Fruit fly (Drosophila melanogaster) whole organism, wandering third instar larva: ENCODE measurements around the gene stai.

Source experiments
- Abd-B ChIP-seq: fragments of >200 bp; optimal IDR thresholded peaks from 2 replicates; lab custom pipeline; 2017; ENCODE audit warnings: missing biosample characterization, missing genetic modification characterization
- CG32264 ChIP-seq: fragments of 200-800 bp; sonication (Bioruptor generic); optimal IDR thresholded peaks from 2 replicates; lab custom pipeline; 2016; ENCODE audit warnings: missing biosample characterization, missing genetic modification characterization
- Dif ChIP-seq: fragments of 200-275, 200-300 bp; sonication (Bioruptor generic); optimal IDR thresholded peaks from 2 replicates; lab custom pipeline; 2018; ENCODE audit warnings: missing biosample characterization, missing genetic modification characterization; ENCODE audit not compliant: partially characterized antibody
- GATAd ChIP-seq: sonication (Bioruptor generic); optimal IDR thresholded peaks from 2 replicates; lab custom pipeline; 2016; ENCODE audit warnings: missing biosample characterization, missing genetic modification characterization
- HLH106 ChIP-seq: fragments of 200-800 bp; optimal IDR thresholded peaks from 3 replicates; lab custom pipeline; 2019; ENCODE audit warnings: missing biosample characterization, mild to moderate bottlenecking, missing genetic modification characterization, moderate library complexity
- Hnf4 ChIP-seq: fragments of 200-800 bp; sonication (Bioruptor generic); optimal IDR thresholded peaks from 2 replicates; lab custom pipeline; 2016; ENCODE audit warnings: missing biosample characterization, mild to moderate bottlenecking, missing genetic modification characterization
- Hr78 ChIP-seq: fragments of >200 bp; optimal IDR thresholded peaks from 2 replicates; lab custom pipeline; 2017; ENCODE audit warnings: missing biosample characterization, missing genetic modification characterization
- Hr83 ChIP-seq: fragments of 200-300 bp; sonication (Bioruptor generic); optimal IDR thresholded peaks from 2 replicates; lab custom pipeline; 2016; ENCODE audit warnings: missing biosample characterization, mild to moderate bottlenecking, missing genetic modification characterization, moderate library complexity; ENCODE audit not compliant: poor library complexity, severe bottlenecking
- Jra ChIP-seq: sonication (Bioruptor generic); optimal IDR thresholded peaks from 2 replicates; lab custom pipeline; 2016; ENCODE audit warnings: missing biosample characterization, missing genetic modification characterization
- Mio ChIP-seq: sonication (Bioruptor generic); optimal IDR thresholded peaks from 2 replicates; lab custom pipeline; 2016; ENCODE audit warnings: missing biosample characterization, missing genetic modification characterization
- Myc ChIP-seq: fragments of >200 bp; optimal IDR thresholded peaks from 2 replicates; lab custom pipeline; 2017
- N ChIP-seq: fragments of >200 bp; optimal IDR thresholded peaks from 2 replicates; lab custom pipeline; 2018; ENCODE audit warnings: missing biosample characterization, missing external identifiers, missing genetic modification characterization
- OdsH ChIP-seq: fragments of 200-800 bp; sonication (Bioruptor generic); optimal IDR thresholded peaks from 2 replicates; lab custom pipeline; 2016; ENCODE audit warnings: missing biosample characterization, mild to moderate bottlenecking, missing genetic modification characterization
- Sp1 ChIP-seq: fragments of 200-800 bp; sonication (Bioruptor generic); optimal IDR thresholded peaks from 3 replicates; lab custom pipeline; 2019; ENCODE audit warnings: missing biosample characterization, mild to moderate bottlenecking, missing genetic modification characterization, moderate library complexity
- Vsx2 ChIP-seq: fragments of 200-300, 225-300 bp; sonication (Bioruptor generic); optimal IDR thresholded peaks from 2 replicates; lab custom pipeline; 2018; ENCODE audit warnings: missing biosample characterization, missing genetic modification characterization; ENCODE audit not compliant: partially characterized antibody
- dl ChIP-seq, 2 experiments: fragments of 175-275, 200-275 bp in 1 of 2; fragments of 200-275 bp in 1 of 2; sonication (Bioruptor generic); optimal IDR thresholded peaks; lab custom pipeline; 2018; ENCODE audit warnings: mild to moderate bottlenecking in 2 of 2, missing biosample characterization in 2 of 2, missing genetic modification characterization in 2 of 2, moderate library complexity in 2 of 2; ENCODE audit not compliant: partially characterized antibody in 2 of 2, insufficient read depth in 1 of 2
- dmrt93B ChIP-seq: fragments of 200-800 bp; sonication (Bioruptor generic); optimal IDR thresholded peaks from 2 replicates; lab custom pipeline; 2018; ENCODE audit warnings: missing biosample characterization, mild to moderate bottlenecking, missing genetic modification characterization
- dsf ChIP-seq: sonication (Bioruptor generic); optimal IDR thresholded peaks from 2 replicates; lab custom pipeline; 2016; ENCODE audit warnings: missing biosample characterization, missing genetic modification characterization, borderline replicate concordance
- ey ChIP-seq: fragments of 200-800 bp; sonication (Bioruptor generic); optimal IDR thresholded peaks from 2 replicates; lab custom pipeline; 2016; ENCODE audit warnings: missing biosample characterization, missing genetic modification characterization
- foxo ChIP-seq, 2 experiments: fragments of 200-800 bp; sonication (Bioruptor generic); optimal IDR thresholded peaks; 2 replicates in 1 of 2; 3 replicates in 1 of 2; lab custom pipeline; 2016 to 2017; ENCODE audit warnings: missing biosample characterization in 2 of 2, missing genetic modification characterization in 2 of 2
- fru ChIP-seq: fragments of 200-800 bp; sonication (Bioruptor generic); optimal IDR thresholded peaks from 3 replicates; lab custom pipeline; 2016; ENCODE audit warnings: missing biosample characterization, mild to moderate bottlenecking, missing genetic modification characterization
- h ChIP-seq: fragments of 200-800 bp; sonication (Bioruptor generic); optimal IDR thresholded peaks from 3 replicates; lab custom pipeline; 2016; ENCODE audit warnings: missing biosample characterization, mild to moderate bottlenecking, missing genetic modification characterization
- jim ChIP-seq: fragments of 175-275, 200-325 bp; sonication (Bioruptor generic); optimal IDR thresholded peaks from 2 replicates; lab custom pipeline; 2016; ENCODE audit warnings: missing biosample characterization, mild to moderate bottlenecking, missing genetic modification characterization
- lola ChIP-seq: fragments of >200 bp; optimal IDR thresholded peaks from 2 replicates; lab custom pipeline; 2017; ENCODE audit warnings: missing biosample characterization, missing genetic modification characterization
- pan ChIP-seq: fragments of >200 bp; optimal IDR thresholded peaks from 2 replicates; lab custom pipeline; 2017
- psq ChIP-seq: fragments of 200-800 bp; sonication (Bioruptor generic); optimal IDR thresholded peaks from 3 replicates; lab custom pipeline; 2017; ENCODE audit warnings: missing biosample characterization, mild to moderate bottlenecking, missing genetic modification characterization, moderate library complexity
- rgr ChIP-seq: fragments of 200-800 bp; sonication (Bioruptor generic); optimal IDR thresholded peaks from 3 replicates; lab custom pipeline; 2016; ENCODE audit warnings: missing biosample characterization, mild to moderate bottlenecking, missing genetic modification characterization
- sage ChIP-seq: fragments of 200-800 bp; sonication (Bioruptor generic); optimal IDR thresholded peaks from 2 replicates; lab custom pipeline; 2016; ENCODE audit warnings: missing biosample characterization, mild to moderate bottlenecking, missing genetic modification characterization
- sv ChIP-seq: fragments of 200-800 bp; sonication (Bioruptor generic); optimal IDR thresholded peaks from 3 replicates; lab custom pipeline; 2016; ENCODE audit warnings: missing biosample characterization, missing genetic modification characterization
- tai ChIP-seq: sonication (Bioruptor generic); optimal IDR thresholded peaks from 2 replicates; lab custom pipeline; 2016; ENCODE audit warnings: missing biosample characterization, missing genetic modification characterization
- usp ChIP-seq: fragments of >200 bp; optimal IDR thresholded peaks from 2 replicates; lab custom pipeline; 2017; ENCODE audit warnings: missing biosample characterization, missing genetic modification characterization

The stai gene

dm6 chr2L:6124815-6125214, 24.6 kb downstream of the stai start, which contains the start of gene Arpc4:
TSS of gene Arpc4 (plus strand) at chr2L:6125132.
- TF ChIP-seq tai (GFP tag; lab: Kevin White, UChicago): no peak
- peak; percentile 10 for TF ChIP-seq OdsH
- no peak for TF ChIP-seq Abd-B (GFP tag; lab: Kevin White, UChicago)
- TF ChIP-seq usp: no peak
- no peak for TF ChIP-seq sage (GFP tag; lab: Kevin White, UChicago)
- no peak for TF ChIP-seq Sp1 (GFP tag; lab: Kevin White, UChicago)
- no peak for TF ChIP-seq Hr83 (GFP tag; lab: Kevin White, UChicago)
- TF ChIP-seq foxo (GFP tag; optimal IDR thresholded peaks at IDR 0.05; lab: Kevin White, UChicago): peak in 1 of 2 experiments; percentile 56
- TF ChIP-seq Mio (GFP tag; lab: Kevin White, UChicago): no peak
- TF ChIP-seq Dif (GFP tag; lab: Kevin White, UChicago): no peak
- TF ChIP-seq sv (GFP tag; lab: Kevin White, UChicago): no peak
- TF ChIP-seq lola: no peak
- peak; percentile 29 for TF ChIP-seq psq (GFP tag; lab: Kevin White, UChicago)
- no peak for TF ChIP-seq GATAd (GFP tag; lab: Kevin White, UChicago)
- no peak for TF ChIP-seq N (GFP tag; lab: Kevin White, UChicago)
- TF ChIP-seq Myc (lab: Kevin White, UChicago): no peak
- TF ChIP-seq dl (GFP tag; optimal IDR thresholded peaks at IDR 0.05; lab: Kevin White, UChicago; ENCODE audit: insufficient read depth in 1 of 2, partially characterized antibody in 2 of 2): no peak
- TF ChIP-seq dsf (GFP tag; lab: Kevin White, UChicago): no peak
- TF ChIP-seq fru (GFP tag; lab: Kevin White, UChicago): peak; percentile 46
- TF ChIP-seq Jra: no peak
- no peak for TF ChIP-seq Vsx2
- TF ChIP-seq dmrt93B: no peak
- peak; percentile 43 for TF ChIP-seq ey (GFP tag; lab: Kevin White, UChicago)
- no peak for TF ChIP-seq pan
- TF ChIP-seq h (GFP tag; lab: Kevin White, UChicago): peak; percentile 52

DNA sequence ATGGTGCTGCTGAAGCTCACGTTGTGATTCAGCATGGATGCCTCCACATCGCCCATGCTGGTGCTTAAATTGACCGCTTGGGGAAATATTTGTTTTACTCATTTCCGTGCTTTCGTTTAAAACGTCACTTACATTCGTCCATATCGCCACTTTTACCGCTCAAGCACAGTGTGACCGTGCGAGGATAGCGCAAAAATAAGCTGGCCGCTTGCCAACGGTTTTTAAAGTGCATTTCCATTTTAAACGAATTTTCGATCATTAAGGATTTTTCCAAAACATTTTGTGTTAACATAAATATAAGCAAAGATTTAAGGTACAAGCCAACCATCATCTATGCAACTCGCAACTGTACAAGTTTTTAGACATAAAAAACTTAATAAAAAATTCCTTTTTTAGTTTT, 27.3 kb downstream of the stai start, which contains the start of gene WDR79:
Gene WDR79 (minus strand): TSS at position 298 of the 400 bp plus-strand sequence.
- TF ChIP-seq rgr (GFP tag; lab: Kevin White, UChicago) (peak; percentile 10), h (GFP tag; lab: Kevin White, UChicago) (no peak), Mio (GFP tag; lab: Kevin White, UChicago) (no peak), Hr83 (GFP tag; lab: Kevin White, UChicago) (no peak), OdsH (no peak)

DNA sequence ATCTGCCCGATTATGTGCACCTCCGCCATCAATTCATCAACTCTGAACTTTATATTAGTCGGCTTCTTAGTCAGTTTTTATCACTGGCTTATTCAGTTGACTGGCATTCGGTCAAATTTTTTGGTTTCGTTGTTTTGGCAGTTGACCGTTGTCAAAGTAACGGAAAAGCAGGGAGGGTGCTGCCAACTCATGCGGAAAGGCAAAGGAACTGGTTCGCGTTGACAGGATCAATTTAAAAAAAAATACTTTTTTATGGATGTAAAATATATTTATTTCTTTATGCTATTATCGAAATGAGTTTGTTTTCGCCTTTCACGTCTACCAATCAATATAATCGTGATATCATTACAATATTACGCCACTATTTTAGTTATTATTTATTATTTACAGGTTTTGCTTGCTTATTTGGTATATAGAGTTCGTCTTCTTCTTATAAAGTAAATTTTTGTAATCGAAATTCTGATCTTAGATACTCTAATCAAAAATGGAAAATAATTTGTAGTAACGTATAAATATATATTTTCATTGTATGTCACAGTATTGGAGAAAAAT, 30.4 kb downstream of the stai start, which contains the start of the genes B9d2, tctn and CG9222:
Gene B9d2 (minus strand): TSS at position 130 of the 552 bp plus-strand sequence.
Gene tctn (minus strand): TSS at position 130 of the 552 bp plus-strand sequence.
Gene CG9222 (plus strand): TSS at position 502 of the 552 bp plus-strand sequence.
- TF ChIP-seq CG32264 (GFP tag; lab: Kevin White, UChicago): no peak
- no peak for TF ChIP-seq fru (GFP tag; lab: Kevin White, UChicago)
- TF ChIP-seq Mio (GFP tag; lab: Kevin White, UChicago): no peak
- no peak for TF ChIP-seq pan
- no peak for TF ChIP-seq rgr (GFP tag; lab: Kevin White, UChicago)
- no peak for TF ChIP-seq OdsH
- no peak for TF ChIP-seq sv (GFP tag; lab: Kevin White, UChicago)
- TF ChIP-seq Hr78: no peak
- no peak for TF ChIP-seq dmrt93B
- TF ChIP-seq lola: no peak
- TF ChIP-seq N (GFP tag; lab: Kevin White, UChicago): no peak
- no peak for TF ChIP-seq tai (GFP tag; lab: Kevin White, UChicago)
- no peak for TF ChIP-seq foxo (GFP tag; optimal IDR thresholded peaks at IDR 0.05; lab: Kevin White, UChicago)

DNA sequence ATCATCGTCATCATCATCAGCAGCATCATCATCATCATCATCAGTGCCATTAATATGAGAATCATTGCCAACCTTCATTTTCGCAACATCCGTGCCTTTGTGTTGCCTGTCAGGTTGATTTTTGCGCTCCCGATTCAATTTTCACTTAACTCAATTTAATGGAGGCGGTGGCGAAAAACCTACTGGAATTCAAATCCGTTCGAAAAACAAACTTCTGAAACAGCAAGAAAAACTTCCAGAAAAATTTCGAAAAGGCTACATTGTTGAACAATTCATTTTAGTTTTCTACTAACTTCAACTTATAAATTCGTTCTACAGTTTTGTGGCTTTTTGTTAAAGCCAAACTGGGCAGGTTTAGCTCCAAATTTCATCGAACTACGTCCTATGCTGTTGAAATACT, 38.9 kb downstream of the stai start, which contains the start of gene CG13991:
Gene CG13991 (plus strand): TSS at position 301 of the 400 bp plus-strand sequence.
- TF ChIP-seq jim (no peak), Dif (GFP tag; lab: Kevin White, UChicago) (no peak), GATAd (GFP tag; lab: Kevin White, UChicago) (no peak), HLH106 (no peak), Hr78 (no peak), sage (GFP tag; lab: Kevin White, UChicago) (no peak), sv (GFP tag; lab: Kevin White, UChicago) (no peak), N (GFP tag; lab: Kevin White, UChicago) (no peak), Jra (no peak), Hr83 (GFP tag; lab: Kevin White, UChicago) (no peak), tai (GFP tag; lab: Kevin White, UChicago) (no peak), Hnf4 (no peak), h (GFP tag; lab: Kevin White, UChicago) (no peak), dsf (GFP tag; lab: Kevin White, UChicago) (no peak), lola (no peak), fru (GFP tag; lab: Kevin White, UChicago) (no peak)
